Worm (Caenorhabditis elegans): Measurements from ENCODE around the gene C29G2.3.

DNA sequence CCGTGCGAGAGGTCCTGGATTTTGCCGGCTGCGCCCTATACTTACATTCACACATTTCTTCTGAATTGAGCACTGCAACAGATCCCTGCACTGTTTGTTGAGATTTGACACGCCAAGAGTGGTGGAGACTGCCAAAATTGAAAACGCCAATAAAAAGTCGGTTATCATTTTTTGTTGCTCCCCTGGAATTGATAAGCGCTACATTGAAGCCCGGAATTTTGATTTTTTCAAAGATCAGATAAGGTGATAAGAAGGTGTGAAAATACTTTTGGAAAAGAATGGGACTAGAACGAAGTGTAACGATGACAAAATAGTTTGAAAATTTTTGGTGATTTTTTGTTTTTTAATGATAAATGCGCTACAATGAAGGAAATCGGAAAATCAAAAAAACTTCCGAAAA is 5.0 kb downstream of the C29G2.3 start, which contains the start of gene C29G2.6:
- no peak for TF ChIP-seq him-1 (tag; optimal IDR thresholded peaks at IDR 0.05)
- no peak for TF ChIP-seq W03F9.2 (tag; optimal IDR thresholded peaks at IDR 0.05)
- TF ChIP-seq dao-5 (tag; optimal IDR thresholded peaks at IDR 0.05): no peak
